Worm (Caenorhabditis elegans) whole organism, L2 larva: ENCODE measurements around the gene Y4C6B.7.

Experiments used
- C34F6.9 ChIP-seq: fragments of 150-350 bp; optimal IDR thresholded peaks from 2 replicates; lab custom pipeline; 2014; ENCODE audit warnings: missing biosample characterization, missing genetic modification characterization
- F13H6.1 ChIP-seq: sonication (generic microtip); optimal IDR thresholded peaks from 2 replicates; lab custom pipeline; 2016; ENCODE audit warnings: missing genetic modification characterization, missing compliant biosample characterization
- R02D3.7 ChIP-seq: fragments of 150-350 bp; optimal IDR thresholded peaks from 2 replicates; lab custom pipeline; 2014; ENCODE audit warnings: missing biosample characterization, missing genetic modification characterization
- Y55F3AM.14 ChIP-seq: fragments of 200-800 bp; sonication (Bioruptor generic); optimal IDR thresholded peaks from 2 replicates; lab custom pipeline; 2018; ENCODE audit warnings: mild to moderate bottlenecking, missing genetic modification characterization, missing compliant biosample characterization
- ZK546.5 ChIP-seq: sonication (generic microtip); optimal IDR thresholded peaks from 2 replicates; lab custom pipeline; 2017; ENCODE audit warnings: missing biosample characterization, missing genetic modification characterization
- aly-2 ChIP-seq: fragments of 150-350 bp; optimal IDR thresholded peaks from 2 replicates; lab custom pipeline; 2014; ENCODE audit warnings: missing biosample characterization, missing genetic modification characterization
- ama-1 ChIP-seq: fragments of 150-350 bp; optimal IDR thresholded peaks from 2 replicates; lab custom pipeline; 2018; ENCODE audit warnings: inconsistent platforms
- blmp-1 ChIP-seq: sonication (generic microtip); optimal IDR thresholded peaks from 2 replicates; lab custom pipeline; 2017; ENCODE audit warnings: missing genetic modification characterization, mild to moderate bottlenecking, missing compliant biosample characterization, antibody characterized with exemption, moderate library complexity; ENCODE audit not compliant: insufficient read depth
- ceh-16 ChIP-seq: fragments of 150-350 bp; optimal IDR thresholded peaks from 2 replicates; lab custom pipeline; 2014; ENCODE audit warnings: missing biosample characterization, missing genetic modification characterization
- crh-2 ChIP-seq: sonication (generic microtip); optimal IDR thresholded peaks from 2 replicates; lab custom pipeline; 2017; ENCODE audit warnings: missing biosample characterization, missing genetic modification characterization
- egl-27 ChIP-seq: sonication (generic microtip); optimal IDR thresholded peaks from 3 replicates; lab custom pipeline; 2017; ENCODE audit warnings: missing biosample characterization, missing genetic modification reagents, missing genetic modification characterization
- elt-1 ChIP-seq: fragments of 150-350 bp; optimal IDR thresholded peaks from 2 replicates; lab custom pipeline; 2014; ENCODE audit warnings: missing biosample characterization, missing genetic modification characterization
- elt-3 ChIP-seq: sonication (generic microtip); optimal IDR thresholded peaks from 2 replicates; lab custom pipeline; 2017; ENCODE audit warnings: missing biosample characterization, missing genetic modification characterization
- fos-1 ChIP-seq: fragments of 150-350 bp; optimal IDR thresholded peaks from 2 replicates; lab custom pipeline; 2014; ENCODE audit warnings: missing biosample characterization, missing genetic modification characterization
- gmeb-1 ChIP-seq: fragments of 150-350 bp; optimal IDR thresholded peaks from 2 replicates; lab custom pipeline; 2014; ENCODE audit warnings: missing biosample characterization, missing genetic modification characterization
- lin-11 ChIP-seq: fragments of 150-350 bp; sonication (generic microtip); optimal IDR thresholded peaks from 2 replicates; lab custom pipeline; 2014; ENCODE audit warnings: missing biosample characterization, missing genetic modification characterization, inconsistent platforms, mixed read lengths
- lin-13 ChIP-seq: fragments of 150-350 bp; optimal IDR thresholded peaks from 2 replicates; lab custom pipeline; 2014; ENCODE audit warnings: missing biosample characterization, missing genetic modification reagents, missing genetic modification characterization
- lin-39 ChIP-seq: fragments of 150-350 bp; optimal IDR thresholded peaks from 2 replicates; lab custom pipeline; 2014; ENCODE audit warnings: missing biosample characterization, missing genetic modification reagents, missing genetic modification characterization
- lsy-2 ChIP-seq, 2 experiments: fragments of 150-350 bp in 1 of 2; sonication (generic microtip) in 1 of 2; optimal IDR thresholded peaks; 2 replicates each; lab custom pipeline; 2014 to 2017; ENCODE audit warnings: missing biosample characterization in 2 of 2, missing genetic modification characterization in 2 of 2
- mab-5 ChIP-seq: fragments of 150-350 bp; optimal IDR thresholded peaks from 2 replicates; lab custom pipeline; 2014; ENCODE audit warnings: missing biosample characterization, missing genetic modification characterization
- mbf-1 ChIP-seq: sonication (generic microtip); optimal IDR thresholded peaks from 2 replicates; lab custom pipeline; 2017; ENCODE audit warnings: missing biosample characterization, missing genetic modification characterization
- mdl-1 ChIP-seq, 2 experiments: fragments of 150-350 bp in 1 of 2; sonication (generic microtip) in 1 of 2; optimal IDR thresholded peaks; 2 replicates each; lab custom pipeline; 2017; ENCODE audit warnings: missing biosample characterization in 2 of 2, missing genetic modification characterization in 2 of 2
- nhr-12 ChIP-seq: fragments of 150-350 bp; optimal IDR thresholded peaks from 2 replicates; lab custom pipeline; 2014; ENCODE audit warnings: missing biosample characterization, missing genetic modification characterization
- nhr-129 ChIP-seq: fragments of 150-350 bp; optimal IDR thresholded peaks from 2 replicates; lab custom pipeline; 2014; ENCODE audit warnings: missing biosample characterization, missing genetic modification characterization
- nhr-21 ChIP-seq: fragments of 150-350 bp; optimal IDR thresholded peaks from 2 replicates; lab custom pipeline; 2014; ENCODE audit warnings: missing biosample characterization, missing genetic modification characterization
- nhr-237 ChIP-seq: fragments of 150-350 bp; optimal IDR thresholded peaks from 2 replicates; lab custom pipeline; 2014; ENCODE audit warnings: missing biosample characterization, missing genetic modification characterization
- nhr-25 ChIP-seq: fragments of 150-350 bp; sonication (generic microtip); optimal IDR thresholded peaks from 3 replicates; lab custom pipeline; 2014; ENCODE audit warnings: missing biosample characterization, missing genetic modification characterization
- nhr-6 ChIP-seq: fragments of 150-350 bp; optimal IDR thresholded peaks from 2 replicates; lab custom pipeline; 2014; ENCODE audit warnings: missing biosample characterization, missing genetic modification characterization
- sem-4 ChIP-seq: fragments of 150-350 bp; optimal IDR thresholded peaks from 2 replicates; lab custom pipeline; 2014; ENCODE audit warnings: missing biosample characterization, missing genetic modification reagents, missing genetic modification characterization
- skn-1 ChIP-seq: sonication (generic microtip); optimal IDR thresholded peaks from 2 replicates; lab custom pipeline; 2017; ENCODE audit warnings: missing biosample characterization, missing genetic modification characterization
- sma-3 ChIP-seq: sonication (generic microtip); optimal IDR thresholded peaks from 2 replicates; lab custom pipeline; 2016; ENCODE audit warnings: missing genetic modification reagents, missing genetic modification characterization, missing compliant biosample characterization
- sma-9 ChIP-seq, 2 experiments: fragments of 150-350 bp in 1 of 2; sonication (generic microtip) in 1 of 2; optimal IDR thresholded peaks; 2 replicates each; lab custom pipeline; 2014 to 2016; ENCODE audit warnings: missing genetic modification characterization in 2 of 2, mild to moderate bottlenecking in 1 of 2, missing biosample characterization in 1 of 2, missing compliant biosample characterization in 1 of 2, missing genetic modification reagents in 1 of 2, moderate library complexity in 1 of 2
- snpc-4 ChIP-seq: fragments of 150-350 bp; optimal IDR thresholded peaks from 2 replicates; lab custom pipeline; 2014; ENCODE audit warnings: missing biosample characterization, missing genetic modification characterization
- unc-39 ChIP-seq: fragments of 150-350 bp; optimal IDR thresholded peaks from 2 replicates; lab custom pipeline; 2014; ENCODE audit warnings: missing biosample characterization, missing genetic modification characterization
- unc-55 ChIP-seq: fragments of 150-350 bp; sonication (generic microtip); optimal IDR thresholded peaks from 3 replicates; lab custom pipeline; 2014; ENCODE audit warnings: missing biosample characterization, missing genetic modification reagents, missing genetic modification characterization
- unc-62 ChIP-seq: fragments of 150-350 bp; optimal IDR thresholded peaks from 2 replicates; lab custom pipeline; 2014; ENCODE audit warnings: missing biosample characterization, missing genetic modification reagents, missing genetic modification characterization
- zag-1 ChIP-seq: fragments of 150-350 bp; optimal IDR thresholded peaks from 2 replicates; lab custom pipeline; 2014; ENCODE audit warnings: missing biosample characterization, missing genetic modification characterization
- ztf-1 ChIP-seq: fragments of 200-800 bp; sonication (Bioruptor generic); conservative IDR thresholded peaks from 2 replicates; pipeline ENCODE4 v1.3.6; 2022; ENCODE audit warnings: missing genetic modification characterization, missing compliant biosample characterization
- ztf-11 ChIP-seq: sonication (generic microtip); optimal IDR thresholded peaks from 2 replicates; lab custom pipeline; 2017; ENCODE audit warnings: missing biosample characterization, missing genetic modification characterization
- ztf-4 ChIP-seq: fragments of 150-350 bp; optimal IDR thresholded peaks from 2 replicates; lab custom pipeline; 2014; ENCODE audit warnings: missing biosample characterization, missing genetic modification characterization

The Y4C6B.7 gene

ce11 chrIV:5337649-5338048, 15.6 kb downstream of the Y4C6B.7 start:
- TF ChIP-seq ceh-16 = no peak
- peak; percentile 3 for TF ChIP-seq blmp-1
- TF ChIP-seq fos-1 (tag; lab: Kevin White, UChicago) = no peak
- TF ChIP-seq unc-62 (GFP tag; lab: Kevin White, UChicago) = no peak
- no peak for TF ChIP-seq mbf-1 (tag; lab: Kevin White, UChicago)
- TF ChIP-seq ztf-11 (tag; lab: Kevin White, UChicago) = no peak
- TF ChIP-seq snpc-4 (tag; lab: Kevin White, UChicago) = no peak
- TF ChIP-seq C34F6.9 (tag; lab: Kevin White, UChicago) = no peak
- no peak for TF ChIP-seq ztf-1 (GFP tag; lab: Robert Waterston, UW)
- no peak for TF ChIP-seq nhr-129 (tag; lab: Kevin White, UChicago)
- peak; percentile 4 for TF ChIP-seq nhr-25 (tag; lab: Kevin White, UChicago)
- TF ChIP-seq mdl-1 (tag; optimal IDR thresholded peaks at IDR 0.05; lab: Kevin White, UChicago) = no peak
- no peak for TF ChIP-seq skn-1 (tag; lab: Kevin White, UChicago)
- TF ChIP-seq elt-1 (tag; lab: Kevin White, UChicago) = no peak
- TF ChIP-seq unc-39 (tag; lab: Kevin White, UChicago) = no peak
- TF ChIP-seq ama-1 = no peak
- no peak for TF ChIP-seq sem-4 (tag; lab: Kevin White, UChicago)
- no peak for TF ChIP-seq lin-39 (tag; lab: Kevin White, UChicago)
- TF ChIP-seq sma-9 (GFP tag; optimal IDR thresholded peaks at IDR 0.05; lab: Kevin White, UChicago) = peak; percentile 8
- TF ChIP-seq sma-9 (tag; optimal IDR thresholded peaks at IDR 0.05; lab: Kevin White, UChicago) = no peak
- peak; percentile 18 for TF ChIP-seq sma-3 (GFP tag; lab: Kevin White, UChicago)
- TF ChIP-seq crh-2 (tag; lab: Kevin White, UChicago) = peak; percentile 4
- TF ChIP-seq ZK546.5 (tag; lab: Kevin White, UChicago) = no peak
- TF ChIP-seq nhr-6 = no peak
- no peak for TF ChIP-seq ztf-4 (tag; lab: Kevin White, UChicago)

DNA sequence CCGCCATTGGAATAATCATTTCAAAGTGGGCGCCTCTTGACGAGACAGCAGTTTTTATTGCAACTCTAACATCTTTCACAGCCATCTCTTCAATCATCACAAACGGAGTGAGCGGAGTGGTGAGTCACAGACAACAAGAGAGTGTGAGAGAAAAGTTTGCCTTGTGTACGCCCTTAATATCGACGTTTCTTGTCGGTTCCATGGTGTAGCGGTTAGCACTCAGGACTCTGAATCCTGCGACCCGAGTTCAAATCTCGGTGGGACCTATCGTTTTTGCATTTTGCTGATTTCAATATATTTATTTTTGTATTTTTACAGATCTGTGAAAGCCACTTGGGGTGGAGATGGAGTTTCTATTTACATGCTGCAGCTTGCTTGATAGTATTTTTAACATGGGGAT, 18.7 kb downstream of the Y4C6B.7 start:
- no peak for TF ChIP-seq elt-1 (tag; lab: Kevin White, UChicago)
- peak; percentile 26 for TF ChIP-seq nhr-25 (tag; lab: Kevin White, UChicago)
- peak; percentile 27 for TF ChIP-seq mab-5 (tag; lab: Kevin White, UChicago)
- peak; percentile 58 for TF ChIP-seq sma-9 (GFP tag; optimal IDR thresholded peaks at IDR 0.05; lab: Kevin White, UChicago)
- no peak for TF ChIP-seq sma-9 (tag; optimal IDR thresholded peaks at IDR 0.05; lab: Kevin White, UChicago)
- TF ChIP-seq ama-1 = no peak
- TF ChIP-seq fos-1 (tag; lab: Kevin White, UChicago) = peak; percentile 55
- no peak for TF ChIP-seq unc-39 (tag; lab: Kevin White, UChicago)
- no peak for TF ChIP-seq ZK546.5 (tag; lab: Kevin White, UChicago)
- peak; percentile 38 for TF ChIP-seq sma-3 (GFP tag; lab: Kevin White, UChicago)
- peak; percentile 19 for TF ChIP-seq Y55F3AM.14 (GFP tag; lab: Kevin White, UChicago)
- TF ChIP-seq nhr-21 = peak; percentile 11
- TF ChIP-seq blmp-1 = no peak
- no peak for TF ChIP-seq elt-3 (tag; lab: Kevin White, UChicago)
- TF ChIP-seq zag-1 (tag; lab: Kevin White, UChicago) = no peak
- peak; percentile 48 for TF ChIP-seq C34F6.9 (tag; lab: Kevin White, UChicago)
- TF ChIP-seq unc-55 (GFP tag; lab: Kevin White, UChicago) = peak; percentile 53
- TF ChIP-seq aly-2 (tag; lab: Kevin White, UChicago) = no peak
- TF ChIP-seq crh-2 (tag; lab: Kevin White, UChicago) = peak; percentile 69
- no peak for TF ChIP-seq sem-4 (tag; lab: Kevin White, UChicago)
- TF ChIP-seq ztf-11 (tag; lab: Kevin White, UChicago) = no peak
- TF ChIP-seq nhr-12 (tag; lab: Kevin White, UChicago) = no peak
- peak; percentile 32 for TF ChIP-seq F13H6.1 (tag; lab: Kevin White, UChicago)
- TF ChIP-seq egl-27 (tag; lab: Kevin White, UChicago) = no peak
- TF ChIP-seq lin-39 (tag; lab: Kevin White, UChicago) = no peak
- TF ChIP-seq lin-13 (GFP tag; lab: Kevin White, UChicago) = peak; percentile 44
- peak; percentile 37 for TF ChIP-seq gmeb-1 (tag; lab: Kevin White, UChicago)
- TF ChIP-seq nhr-6 = no peak
- no peak for TF ChIP-seq lin-11 (tag; lab: Kevin White, UChicago)
- peak; percentile 39 to 61 for TF ChIP-seq lsy-2 (tag; optimal IDR thresholded peaks at IDR 0.05; lab: Kevin White, UChicago)
- TF ChIP-seq, all 48 proteins: peak for 14

- peak; percentile 33 for TF ChIP-seq nhr-21
- TF ChIP-seq blmp-1 = peak; percentile 59
- TF ChIP-seq ztf-11 (tag; lab: Kevin White, UChicago) = no peak
- TF ChIP-seq nhr-237 (tag; lab: Kevin White, UChicago) = no peak
- TF ChIP-seq sma-3 (GFP tag; lab: Kevin White, UChicago) = peak; percentile 4
- peak; percentile 1 for TF ChIP-seq nhr-25 (tag; lab: Kevin White, UChicago)
- TF ChIP-seq R02D3.7 (tag; lab: Kevin White, UChicago) = no peak
- TF ChIP-seq ZK546.5 (tag; lab: Kevin White, UChicago) = no peak
- TF ChIP-seq, all 48 proteins: peak for 4
Measured at ce11 chrIV:5333484-5333883, 19.8 kb downstream of the Y4C6B.7 start.
